Fruit fly (Drosophila melanogaster) Kc167 (cell line): ENCODE data around the gene CG6168.

ENCODE experiments used
- Sin3A ChIP-seq: fragments of >200 bp; optimal IDR thresholded peaks from 2 replicates; lab custom pipeline; 2018; ENCODE audit warnings: missing external identifiers
- h ChIP-seq: fragments of >200 bp; optimal IDR thresholded peaks from 3 replicates; lab custom pipeline; 2018; ENCODE audit warnings: missing external identifiers
- insv ChIP-seq: fragments of >200 bp; optimal IDR thresholded peaks from 3 replicates; lab custom pipeline; 2018; ENCODE audit warnings: missing external identifiers
- psq ChIP-seq: fragments of >200 bp; optimal IDR thresholded peaks from 2 replicates; lab custom pipeline; 2017; ENCODE audit warnings: missing external identifiers

- no peak for TF ChIP-seq insv (lab: Kevin White, UChicago)
- no peak for TF ChIP-seq psq (lab: Kevin White, UChicago)
- no peak for TF ChIP-seq h (lab: Kevin White, UChicago)
- TF ChIP-seq Sin3A (lab: Kevin White, UChicago) = no peak
Measured at dm6 chr3L:11280574-11281135, 40.9 kb downstream of the CG6168 start.
